Worm (Caenorhabditis elegans): Measurements from ENCODE around the gene F35C5.12.

DNA sequence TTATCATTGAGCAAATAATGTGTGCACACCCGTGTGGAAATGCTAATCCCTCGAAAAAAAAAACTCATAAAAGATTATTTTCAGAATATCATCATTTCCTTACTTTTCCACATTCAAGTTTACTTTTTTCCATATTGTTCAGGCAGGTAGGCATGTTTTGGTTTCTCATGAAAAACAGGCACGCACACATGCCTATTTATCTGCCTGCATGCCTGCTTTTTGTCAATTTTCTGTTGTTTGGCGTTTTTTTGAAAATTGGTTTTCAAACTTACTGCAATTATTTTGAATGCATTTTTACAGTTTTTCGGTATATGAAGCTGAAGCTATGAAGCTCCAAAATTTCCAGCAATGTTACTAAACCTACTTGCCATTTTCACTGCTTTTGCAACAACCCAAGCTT lies 16.4 kb downstream of the F35C5.12 start, which contains the start of gene clec-64:
- TF ChIP-seq sptf-2 (GFP tag; optimal IDR thresholded peaks at IDR 0.05) (no peak), hsf-1 (GFP tag; IDR thresholded peaks at IDR 0.05) (no peak), rpc-1 (optimal IDR thresholded peaks at IDR 0.05) (no peak), rpc-1 (tag; optimal IDR thresholded peaks at IDR 0.05) (no peak), die-1 (tag; optimal IDR thresholded peaks at IDR 0.05) (no peak)

Measured in whole organism, young adult.